Worm (Caenorhabditis elegans) whole organism, L2 larva: ENCODE results near the gene col-123.

Source experiments
- aly-2 ChIP-seq: fragments of 150-350 bp; optimal IDR thresholded peaks from 2 replicates; lab custom pipeline; 2014; ENCODE audit warnings: missing biosample characterization, missing genetic modification characterization
- blmp-1 ChIP-seq: sonication (generic microtip); optimal IDR thresholded peaks from 2 replicates; lab custom pipeline; 2017; ENCODE audit warnings: missing genetic modification characterization, mild to moderate bottlenecking, missing compliant biosample characterization, antibody characterized with exemption, moderate library complexity; ENCODE audit not compliant: insufficient read depth
- egl-27 ChIP-seq: sonication (generic microtip); optimal IDR thresholded peaks from 3 replicates; lab custom pipeline; 2017; ENCODE audit warnings: missing biosample characterization, missing genetic modification reagents, missing genetic modification characterization
- elt-1 ChIP-seq: fragments of 150-350 bp; optimal IDR thresholded peaks from 2 replicates; lab custom pipeline; 2014; ENCODE audit warnings: missing biosample characterization, missing genetic modification characterization
- lsy-2 ChIP-seq, 2 experiments: fragments of 150-350 bp in 1 of 2; sonication (generic microtip) in 1 of 2; optimal IDR thresholded peaks; 2 replicates each; lab custom pipeline; 2014 to 2017; ENCODE audit warnings: missing biosample characterization in 2 of 2, missing genetic modification characterization in 2 of 2
- nhr-11 ChIP-seq: fragments of 150-350 bp; optimal IDR thresholded peaks from 2 replicates; lab custom pipeline; 2014; ENCODE audit warnings: missing biosample characterization, missing genetic modification characterization
- nhr-12 ChIP-seq: fragments of 150-350 bp; optimal IDR thresholded peaks from 2 replicates; lab custom pipeline; 2014; ENCODE audit warnings: missing biosample characterization, missing genetic modification characterization
- nhr-237 ChIP-seq: fragments of 150-350 bp; optimal IDR thresholded peaks from 2 replicates; lab custom pipeline; 2014; ENCODE audit warnings: missing biosample characterization, missing genetic modification characterization
- skn-1 ChIP-seq: sonication (generic microtip); optimal IDR thresholded peaks from 2 replicates; lab custom pipeline; 2017; ENCODE audit warnings: missing biosample characterization, missing genetic modification characterization
- unc-39 ChIP-seq: fragments of 150-350 bp; optimal IDR thresholded peaks from 2 replicates; lab custom pipeline; 2014; ENCODE audit warnings: missing biosample characterization, missing genetic modification characterization
- unc-55 ChIP-seq: fragments of 150-350 bp; sonication (generic microtip); optimal IDR thresholded peaks from 3 replicates; lab custom pipeline; 2014; ENCODE audit warnings: missing biosample characterization, missing genetic modification reagents, missing genetic modification characterization
- unc-62 ChIP-seq: fragments of 150-350 bp; optimal IDR thresholded peaks from 2 replicates; lab custom pipeline; 2014; ENCODE audit warnings: missing biosample characterization, missing genetic modification reagents, missing genetic modification characterization
- zag-1 ChIP-seq: fragments of 150-350 bp; optimal IDR thresholded peaks from 2 replicates; lab custom pipeline; 2014; ENCODE audit warnings: missing biosample characterization, missing genetic modification characterization
- ztf-1 ChIP-seq: fragments of 200-800 bp; sonication (Bioruptor generic); conservative IDR thresholded peaks from 2 replicates; pipeline ENCODE4 v1.3.6; 2022; ENCODE audit warnings: missing genetic modification characterization, missing compliant biosample characterization

DNA sequence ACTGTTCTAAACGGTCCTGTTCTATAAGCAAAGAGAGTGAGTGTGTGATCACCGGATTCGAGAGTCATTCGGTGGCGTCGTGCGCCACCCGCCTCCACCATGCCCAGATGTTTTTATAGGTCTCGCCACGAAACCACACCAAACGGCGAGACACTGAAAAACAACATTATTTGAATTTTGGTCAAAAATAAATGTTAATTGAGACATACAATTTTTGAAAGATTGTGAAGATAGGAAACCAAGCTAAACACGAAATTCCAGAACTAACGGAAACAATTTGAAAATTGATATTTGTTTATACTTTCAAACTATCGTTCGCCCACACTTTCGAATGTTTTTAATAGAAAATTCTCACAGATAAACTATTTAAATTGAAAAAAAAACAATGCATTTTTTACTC lies 2.8 kb downstream of the col-123 start, which contains the start of gene catp-6:
- TF ChIP-seq nhr-11 (no peak), ztf-1 (no peak), lsy-2 (tag; optimal IDR thresholded peaks at IDR 0.05; lab: Kevin White, UChicago) (no peak), nhr-237 (tag; lab: Kevin White, UChicago) (no peak), blmp-1 (tag; lab: Kevin White, UChicago) (no peak), unc-39 (no peak), elt-1 (no peak), egl-27 (tag; lab: Kevin White, UChicago) (no peak), unc-62 (no peak), zag-1 (tag; lab: Kevin White, UChicago) (no peak), nhr-12 (tag; lab: Kevin White, UChicago) (no peak), unc-55 (GFP tag; lab: Kevin White, UChicago) (no peak), aly-2 (no peak), skn-1 (tag; lab: Kevin White, UChicago) (no peak)
